Worm (Caenorhabditis elegans) whole organism, late embryonic: ENCODE measurements around the gene C49A9.3.
A peak's percentile ranks its signal among the peaks of the same experiment; 100 is the strongest.

Experiments
- C08G9.2 ChIP-seq: sonication (generic microtip); optimal IDR thresholded peaks from 2 replicates; lab custom pipeline; 2016; ENCODE audit warnings: mild to moderate bottlenecking, missing genetic modification characterization, moderate library complexity, missing compliant biosample characterization
- C38D4.7 ChIP-seq: fragments of 200-800 bp; sonication (Bioruptor generic); optimal IDR thresholded peaks from 2 replicates; lab custom pipeline; 2018; ENCODE audit warnings: mild to moderate bottlenecking, missing genetic modification characterization, moderate library complexity, missing compliant biosample characterization
- T23F11.4 ChIP-seq: fragments of 200-800 bp; sonication (Bioruptor generic); optimal IDR thresholded peaks from 2 replicates; lab custom pipeline; 2018; ENCODE audit warnings: mild to moderate bottlenecking, missing genetic modification characterization, missing compliant biosample characterization
- Y22D7AL.16 ChIP-seq: sonication (generic microtip); optimal IDR thresholded peaks from 2 replicates; lab custom pipeline; 2016; ENCODE audit warnings: missing genetic modification characterization, missing compliant biosample characterization
- ahr-1 ChIP-seq: sonication (generic microtip); optimal IDR thresholded peaks from 2 replicates; lab custom pipeline; 2016; ENCODE audit warnings: missing genetic modification characterization, missing compliant biosample characterization
- ceh-18 ChIP-seq: sonication (generic microtip); optimal IDR thresholded peaks from 2 replicates; lab custom pipeline; 2016; ENCODE audit warnings: missing genetic modification characterization, missing compliant biosample characterization
- ceh-2 ChIP-seq: sonication (generic microtip); optimal IDR thresholded peaks from 2 replicates; lab custom pipeline; 2016; ENCODE audit warnings: missing genotype, missing genetic modification characterization, missing compliant biosample characterization
- ceh-30 ChIP-seq: fragments of 150-350 bp; optimal IDR thresholded peaks from 2 replicates; lab custom pipeline; 2014; ENCODE audit warnings: missing biosample characterization, missing genetic modification characterization
- ceh-45 ChIP-seq: fragments of 200-800 bp; sonication (Bioruptor generic); IDR thresholded peaks from 2 replicates; pipeline ENCODE4 v1.3.6; 2022; ENCODE audit warnings: missing genetic modification reagents, missing genetic modification characterization, missing compliant biosample characterization
- dmd-4 ChIP-seq: sonication (generic microtip); optimal IDR thresholded peaks from 2 replicates; lab custom pipeline; 2016; ENCODE audit warnings: borderline replicate concordance, missing genetic modification characterization, missing compliant biosample characterization
- dve-1 ChIP-seq: sonication (generic microtip); optimal IDR thresholded peaks from 2 replicates; lab custom pipeline; 2017; ENCODE audit warnings: antibody characterized with exemption, mild to moderate bottlenecking, missing genetic modification characterization, missing compliant biosample characterization
- elt-2 ChIP-seq: sonication (generic microtip); optimal IDR thresholded peaks from 2 replicates; lab custom pipeline; 2016; ENCODE audit warnings: missing genetic modification reagents, missing genetic modification characterization, missing compliant biosample characterization
- elt-4 ChIP-seq: sonication (generic microtip); optimal IDR thresholded peaks from 2 replicates; lab custom pipeline; 2016; ENCODE audit warnings: missing genetic modification characterization, missing compliant biosample characterization
- ets-4 ChIP-seq: sonication (generic microtip); optimal IDR thresholded peaks from 2 replicates; lab custom pipeline; 2016; ENCODE audit warnings: missing genetic modification characterization, missing compliant biosample characterization
- fax-1 ChIP-seq: sonication (generic microtip); optimal IDR thresholded peaks from 2 replicates; lab custom pipeline; 2016; ENCODE audit warnings: missing genotype, missing genetic modification characterization, missing compliant biosample characterization
- hlh-15 ChIP-seq: sonication (generic microtip); optimal IDR thresholded peaks from 2 replicates; lab custom pipeline; 2016; ENCODE audit warnings: missing genetic modification characterization, missing compliant biosample characterization
- hlh-8 ChIP-seq: sonication (generic microtip); optimal IDR thresholded peaks from 2 replicates; lab custom pipeline; 2016; ENCODE audit warnings: missing genotype, missing genetic modification characterization, missing compliant biosample characterization
- madf-2 ChIP-seq: sonication (generic microtip); optimal IDR thresholded peaks from 2 replicates; lab custom pipeline; 2017; ENCODE audit warnings: missing genetic modification characterization, missing compliant biosample characterization
- mec-3 ChIP-seq: sonication (generic microtip); optimal IDR thresholded peaks from 2 replicates; lab custom pipeline; 2016; ENCODE audit warnings: borderline replicate concordance, missing genetic modification characterization, missing compliant biosample characterization
- nhr-11 ChIP-seq: fragments of 150-350 bp; optimal IDR thresholded peaks from 2 replicates; lab custom pipeline; 2014; ENCODE audit warnings: missing biosample characterization, missing genetic modification characterization
- nhr-232 ChIP-seq: sonication (generic microtip); optimal IDR thresholded peaks from 2 replicates; lab custom pipeline; 2016; ENCODE audit warnings: missing genetic modification characterization, missing compliant biosample characterization
- npax-4 ChIP-seq: sonication (generic microtip); optimal IDR thresholded peaks from 2 replicates; lab custom pipeline; 2016; ENCODE audit warnings: missing genetic modification characterization, missing compliant biosample characterization
- pag-3 ChIP-seq: sonication (generic microtip); optimal IDR thresholded peaks from 2 replicates; lab custom pipeline; 2016; ENCODE audit warnings: missing compliant biosample characterization, missing genetic modification characterization, borderline replicate concordance
- pha-4 ChIP-seq: fragments of 150-350 bp; optimal IDR thresholded peaks from 2 replicates; lab custom pipeline; 2018; ENCODE audit warnings: missing biosample characterization, missing genetic modification reagents, missing genetic modification characterization
- pros-1 ChIP-seq: fragments of 150-350 bp; optimal IDR thresholded peaks from 2 replicates; lab custom pipeline; 2014; ENCODE audit warnings: missing biosample characterization, missing genetic modification reagents, missing genetic modification characterization
- rnt-1 ChIP-seq: sonication (generic microtip); optimal IDR thresholded peaks from 2 replicates; lab custom pipeline; 2016; ENCODE audit warnings: missing genetic modification characterization, missing compliant biosample characterization
- sox-4 ChIP-seq: sonication (generic microtip); optimal IDR thresholded peaks from 2 replicates; lab custom pipeline; 2017; ENCODE audit warnings: mild to moderate bottlenecking, missing genetic modification characterization, inconsistent platforms, missing compliant biosample characterization
- syd-9 ChIP-seq: sonication (generic microtip); optimal IDR thresholded peaks from 2 replicates; lab custom pipeline; 2016; ENCODE audit warnings: mild to moderate bottlenecking, missing genetic modification characterization, moderate library complexity, missing compliant biosample characterization
- tbx-2 ChIP-seq: sonication (generic microtip); optimal IDR thresholded peaks from 2 replicates; lab custom pipeline; 2016; ENCODE audit warnings: missing genetic modification characterization, missing compliant biosample characterization
- ttx-3 ChIP-seq: sonication (generic microtip); optimal IDR thresholded peaks from 2 replicates; lab custom pipeline; 2016; ENCODE audit warnings: missing genetic modification reagents, missing genetic modification characterization, missing compliant biosample characterization

The C49A9.3 gene

DNA sequence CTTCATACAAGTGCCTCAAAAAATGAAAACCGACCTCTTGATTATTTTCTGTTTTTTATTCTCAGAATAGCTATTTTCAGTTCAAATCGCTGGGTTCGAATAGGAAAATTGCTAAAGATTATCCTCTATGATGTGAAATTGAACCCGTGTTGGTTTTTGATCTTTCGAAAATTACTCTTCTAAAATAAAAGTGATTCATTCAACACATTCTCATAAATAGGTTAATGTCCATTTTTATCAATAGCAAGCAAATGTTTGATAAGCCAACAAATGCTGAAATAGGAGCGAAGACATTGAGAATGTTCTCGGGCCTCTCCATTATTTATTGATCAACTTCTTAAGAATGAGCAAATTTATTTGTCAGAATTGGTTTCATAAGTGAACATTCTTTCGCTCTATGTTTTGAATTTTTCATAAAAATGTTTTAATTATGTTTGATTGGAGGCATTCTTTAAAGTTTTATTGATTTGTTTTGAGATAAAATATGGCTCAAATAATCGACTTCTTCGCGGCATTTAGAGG, 10.9 kb downstream of the C49A9.3 start, which contains the start of gene F58F9.3:
TSS of gene F58F9.3 (plus strand) at position 472 of the 522 bp plus-strand sequence.
- no peak for TF ChIP-seq ahr-1 (tag; lab: Kevin White, UChicago)
- TF ChIP-seq hlh-15 (tag; lab: Kevin White, UChicago): no peak
- no peak for TF ChIP-seq pag-3 (tag; lab: Kevin White, UChicago)
- TF ChIP-seq hlh-8: no peak
- TF ChIP-seq ttx-3 (tag; lab: Kevin White, UChicago): no peak
- no peak for TF ChIP-seq elt-4 (tag; lab: Kevin White, UChicago)
- TF ChIP-seq T23F11.4: no peak
- no peak for TF ChIP-seq Y22D7AL.16 (tag; lab: Kevin White, UChicago)
- no peak for TF ChIP-seq ceh-18 (tag; lab: Kevin White, UChicago)

DNA sequence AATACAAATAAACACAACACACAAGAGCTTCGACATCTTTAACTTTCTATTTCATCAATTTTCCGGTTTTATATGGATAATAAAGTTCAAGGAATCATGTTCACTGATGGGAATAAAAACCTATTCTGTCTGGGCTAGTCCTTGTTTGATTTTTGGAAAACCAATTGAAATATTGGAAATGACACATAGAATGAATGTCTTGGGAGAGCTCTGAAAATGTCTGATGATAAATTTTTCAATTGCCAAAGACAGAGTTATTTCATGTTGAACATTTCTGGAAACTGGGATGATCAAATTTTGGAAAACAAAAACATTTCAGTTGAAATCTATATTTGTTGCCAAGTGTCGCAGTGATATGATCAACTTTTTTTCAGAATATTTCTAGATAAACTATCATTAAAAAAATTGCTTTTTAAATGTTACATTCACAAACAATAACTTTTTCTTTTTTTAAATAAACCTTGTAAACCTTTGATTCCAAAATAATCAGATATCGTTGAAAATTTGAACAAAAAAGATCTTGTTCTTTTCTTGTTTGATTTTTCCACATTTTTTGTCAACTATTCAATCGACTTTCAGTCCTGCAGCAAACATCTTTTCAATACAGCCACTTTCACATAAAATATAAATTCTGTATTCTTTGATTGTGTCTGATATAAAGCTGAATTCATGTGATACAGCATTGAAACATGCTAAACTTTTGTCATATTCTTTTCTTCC, 15.8 kb downstream of the C49A9.3 start, which contains the start of the genes F58F9.6 and F58F9.8:
TSS of gene F58F9.6 (minus strand) at position 101 of the 720 bp plus-strand sequence.
TSS of gene F58F9.8 (plus strand) at position 670 of the 720 bp plus-strand sequence.
- TF ChIP-seq tbx-2 (tag; lab: Kevin White, UChicago): no peak
- no peak for TF ChIP-seq dmd-4 (tag; lab: Kevin White, UChicago)
- TF ChIP-seq npax-4: no peak
- no peak for TF ChIP-seq C38D4.7 (GFP tag; lab: Kevin White, UChicago)
- TF ChIP-seq nhr-11 (tag; lab: Kevin White, UChicago): no peak
- no peak for TF ChIP-seq mec-3
- no peak for TF ChIP-seq ceh-45
- TF ChIP-seq, all 69 proteins: peak for 0

DNA sequence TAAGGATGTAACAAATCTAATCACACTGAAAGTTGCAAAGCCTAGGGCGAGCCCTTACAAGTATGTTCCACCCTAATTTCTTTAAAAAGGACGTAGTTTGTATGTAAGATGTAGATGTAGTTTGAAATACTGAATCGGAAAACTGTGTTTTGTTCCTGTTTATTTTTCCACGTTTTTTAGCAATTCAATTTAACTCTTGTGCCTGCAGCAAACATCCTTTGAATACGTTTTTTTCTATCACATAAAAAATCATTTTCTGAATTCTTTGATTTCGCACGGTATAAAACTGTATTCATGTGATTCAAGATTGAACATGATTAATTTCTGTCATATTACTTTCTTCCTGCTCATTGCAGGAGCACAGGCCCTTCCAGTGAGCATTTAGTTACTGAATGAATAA, 18.1 kb downstream of the C49A9.3 start, which contains the start of gene F58F9.9:
TSS of gene F58F9.9 (plus strand) at position 301 of the 400 bp plus-strand sequence.
- no peak for TF ChIP-seq madf-2 (tag; lab: Kevin White, UChicago)
- no peak for TF ChIP-seq C08G9.2 (tag; lab: Kevin White, UChicago)
- TF ChIP-seq sox-4 (tag; lab: Kevin White, UChicago): no peak
- no peak for TF ChIP-seq ceh-45
- TF ChIP-seq dve-1: no peak

DNA sequence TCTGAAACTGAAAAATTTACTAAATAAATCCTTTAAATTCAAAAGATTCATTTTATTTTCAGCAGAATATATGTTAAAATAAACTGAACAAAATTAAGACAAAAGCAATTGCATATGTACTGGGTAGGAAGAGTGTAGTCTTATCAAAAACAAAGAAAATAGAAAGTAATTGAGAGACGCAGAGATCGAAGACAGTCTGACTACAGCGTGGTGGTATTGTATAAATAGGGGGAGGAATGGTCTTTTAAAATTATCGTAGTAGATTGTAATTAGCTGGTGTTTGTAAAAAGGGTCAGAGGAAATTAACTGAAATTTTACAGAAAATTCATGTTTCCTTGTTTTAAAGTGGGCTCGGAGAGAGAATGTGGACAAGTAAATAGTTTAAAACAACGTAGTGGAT, 26.6 kb downstream of the C49A9.3 start, which contains the start of gene acox-3:
TSS of gene acox-3 (minus strand) at position 7 of the 400 bp plus-strand sequence.
- TF ChIP-seq rnt-1 (tag; lab: Kevin White, UChicago) (no peak), elt-2 (tag; lab: Kevin White, UChicago) (peak; percentile 22)
- TF ChIP-seq, all 69 proteins: peak for 1

DNA sequence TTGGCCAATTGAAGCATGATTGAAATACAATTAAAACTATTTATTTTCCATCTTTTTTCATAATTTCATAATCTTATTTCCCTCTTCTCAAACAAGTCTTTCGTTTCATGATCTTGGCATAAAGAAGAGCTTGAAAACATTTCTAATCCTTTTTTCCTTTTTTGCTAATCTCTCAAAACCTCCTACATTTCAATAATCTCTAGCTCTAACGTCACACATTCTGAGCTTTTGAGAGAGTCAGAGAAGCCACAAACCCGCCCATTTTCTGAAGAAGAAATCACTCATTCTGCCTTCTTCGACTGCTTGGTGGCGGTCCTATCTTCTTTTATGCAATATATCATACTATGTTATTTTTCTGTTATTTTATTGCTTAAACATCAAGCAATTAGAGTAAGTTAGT, 27.7 kb downstream of the C49A9.3 start, which contains the start of gene F58F9.1:
TSS of gene F58F9.1 (plus strand) at position 251 of the 400 bp plus-strand sequence.
- TF ChIP-seq pag-3 (tag; lab: Kevin White, UChicago) (no peak), fax-1 (tag; lab: Kevin White, UChicago) (no peak), ceh-2 (no peak), syd-9 (tag; lab: Kevin White, UChicago) (no peak), nhr-232 (tag; lab: Kevin White, UChicago) (no peak), ets-4 (no peak), hlh-15 (tag; lab: Kevin White, UChicago) (no peak), T23F11.4 (no peak), mec-3 (no peak), C08G9.2 (tag; lab: Kevin White, UChicago) (no peak), ceh-30 (tag; lab: Kevin White, UChicago) (no peak), pros-1 (tag; lab: Kevin White, UChicago) (no peak), pha-4 (tag; lab: Kevin White, UChicago) (no peak), madf-2 (tag; lab: Kevin White, UChicago) (no peak)
- TF ChIP-seq, all 69 proteins: peak for 0
